Worm (Caenorhabditis elegans) whole organism, L1 larva: ENCODE measurements around the gene srh-131.

ENCODE experiments used
- jun-1 ChIP-seq: fragments of 150-350 bp; optimal IDR thresholded peaks from 2 replicates; lab custom pipeline; 2014; ENCODE audit warnings: missing biosample characterization, missing genetic modification reagents, missing genetic modification characterization
- nhr-237 ChIP-seq: fragments of 150-350 bp; optimal IDR thresholded peaks from 2 replicates; lab custom pipeline; 2014; ENCODE audit warnings: missing biosample characterization, missing genetic modification characterization

- no peak for TF ChIP-seq nhr-237 (tag; lab: Kevin White, UChicago)
- no peak for TF ChIP-seq jun-1 (tag; lab: Kevin White, UChicago)
Measured at ce11 chrV:17005189-17005588, at the start of gene srh-131.
